Worm (Caenorhabditis elegans): ENCODE measurements around the gene mre-11.

Gene mre-11

DNA sequence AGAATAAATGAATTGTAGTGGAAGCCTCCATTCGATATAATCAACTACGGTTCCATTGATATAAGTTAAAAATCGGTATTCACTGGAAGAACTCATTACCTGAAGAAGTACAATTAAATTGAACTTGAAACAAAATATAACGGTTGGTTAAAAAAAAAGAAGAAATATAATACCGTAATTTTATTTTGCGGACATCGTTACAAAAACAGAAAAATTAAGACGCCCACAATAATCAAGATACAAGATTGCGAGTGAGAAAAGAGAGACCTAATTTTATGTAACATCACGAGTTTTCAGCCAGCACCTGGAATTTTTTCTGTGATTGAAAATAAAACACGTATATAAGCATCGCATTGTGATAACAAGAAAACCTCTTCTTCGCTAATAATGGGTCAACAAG, 26.0 kb upstream of the mre-11 start, which contains the start of gene sre-6:
Gene sre-6, minus strand, starts transcription at position 101 of the 400 bp plus-strand sequence.
- no peak for TF ChIP-seq zip-8 (tag; optimal IDR thresholded peaks at IDR 0.05)
- TF ChIP-seq pha-4 (tag; optimal IDR thresholded peaks at IDR 0.05) = no peak
- TF ChIP-seq ceh-43 (GFP tag; optimal IDR thresholded peaks at IDR 0.05) = no peak
- TF ChIP-seq snpc-4 (tag; optimal IDR thresholded peaks at IDR 0.05) = no peak
- no peak for TF ChIP-seq flh-1 (GFP tag; optimal IDR thresholded peaks at IDR 0.05)
- no peak for TF ChIP-seq ztf-11 (tag; optimal IDR thresholded peaks at IDR 0.05)
- no peak for TF ChIP-seq unc-62 (GFP tag; optimal IDR thresholded peaks at IDR 0.05)
- no peak for TF ChIP-seq elt-3 (tag; optimal IDR thresholded peaks at IDR 0.05)
- TF ChIP-seq hlh-1 (tag; optimal IDR thresholded peaks at IDR 0.05) = no peak
- no peak for TF ChIP-seq mab-5 (tag; optimal IDR thresholded peaks at IDR 0.05)
- TF ChIP-seq nhr-2 (tag; optimal IDR thresholded peaks at IDR 0.05) = no peak
- TF ChIP-seq lin-32 (GFP tag; optimal IDR thresholded peaks at IDR 0.05) = no peak
- no peak for TF ChIP-seq sptf-1 (tag; optimal IDR thresholded peaks at IDR 0.05)
- no peak for TF ChIP-seq nhr-237 (tag; optimal IDR thresholded peaks at IDR 0.05)
- TF ChIP-seq mls-2 (tag; optimal IDR thresholded peaks at IDR 0.05) = no peak
- TF ChIP-seq ham-2 (GFP tag; optimal IDR thresholded peaks at IDR 0.05) = no peak
- no peak for TF ChIP-seq nhr-76 (tag; optimal IDR thresholded peaks at IDR 0.05)
- no peak for TF ChIP-seq lsy-2 (tag; optimal IDR thresholded peaks at IDR 0.05)

DNA sequence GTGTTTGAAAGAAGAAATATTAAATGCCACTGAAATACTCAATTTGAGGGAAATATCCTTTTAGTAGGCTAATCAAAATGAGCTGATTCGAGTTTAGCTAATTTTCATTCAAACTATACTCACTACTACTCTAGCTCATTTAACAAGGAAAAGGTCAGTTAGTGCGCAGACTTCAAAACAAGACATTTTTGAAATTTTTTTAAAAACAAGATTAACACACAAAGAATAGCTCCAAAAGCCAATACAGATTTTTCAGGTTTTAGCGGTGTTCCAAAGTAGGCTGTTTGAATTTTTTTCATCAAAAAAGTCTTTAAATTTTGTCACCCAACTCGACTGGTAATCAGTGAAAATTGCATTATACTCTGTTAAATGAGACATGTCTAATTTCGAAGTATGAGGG, 24.2 kb upstream of the mre-11 start:
- TF ChIP-seq unc-39 (tag; optimal IDR thresholded peaks at IDR 0.05) (no peak), mep-1 (tag; optimal IDR thresholded peaks at IDR 0.05) (no peak), cnd-1 (tag; optimal IDR thresholded peaks at IDR 0.05) (no peak), ces-1 (GFP tag; optimal IDR thresholded peaks at IDR 0.05) (no peak), sem-2 (GFP tag; optimal IDR thresholded peaks at IDR 0.05) (no peak), ceh-83 (GFP tag; optimal IDR thresholded peaks at IDR 0.05) (no peak), M03D4.4 (tag; optimal IDR thresholded peaks at IDR 0.05) (no peak), ham-2 (GFP tag; optimal IDR thresholded peaks at IDR 0.05) (no peak), bed-3 (GFP tag; optimal IDR thresholded peaks at IDR 0.05) (no peak), ztf-11 (tag; optimal IDR thresholded peaks at IDR 0.05) (no peak), sptf-1 (tag; optimal IDR thresholded peaks at IDR 0.05) (no peak), unc-120 (tag; optimal IDR thresholded peaks at IDR 0.05; ENCODE audit: poor library complexity, severe bottlenecking) (no peak), nhr-12 (tag; optimal IDR thresholded peaks at IDR 0.05) (no peak), ceh-39 (tag; optimal IDR thresholded peaks at IDR 0.05) (no peak), pha-4 (tag; optimal IDR thresholded peaks at IDR 0.05) (no peak), blmp-1 (tag; optimal IDR thresholded peaks at IDR 0.05) (no peak), nhr-28 (tag; optimal IDR thresholded peaks at IDR 0.05) (no peak), mab-5 (tag; optimal IDR thresholded peaks at IDR 0.05) (no peak)

DNA sequence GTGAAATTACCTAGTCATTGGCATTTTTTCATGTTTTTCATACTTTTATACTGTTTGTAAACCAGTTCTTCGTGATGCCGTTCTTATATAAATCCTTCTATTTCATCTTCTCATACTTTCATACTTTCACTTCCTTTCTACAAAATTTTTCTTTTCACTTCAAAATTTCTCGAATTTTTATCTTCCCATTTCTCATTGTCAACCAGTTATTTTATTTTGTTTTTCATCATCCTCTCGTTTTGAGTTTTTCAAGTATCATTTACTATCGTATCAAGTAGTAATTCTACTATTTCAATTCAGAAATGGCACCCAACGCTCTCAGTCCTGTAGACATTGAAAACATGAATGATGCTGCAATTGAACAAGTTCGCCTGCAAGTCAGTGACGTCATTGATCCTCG, 22.0 kb upstream of the mre-11 start, which contains the start of gene F28H7.8:
Gene F28H7.8, plus strand, starts transcription at position 301 of the 400 bp plus-strand sequence.
- TF ChIP-seq lsy-2 (tag; optimal IDR thresholded peaks at IDR 0.05) (no peak), pha-4 (tag; optimal IDR thresholded peaks at IDR 0.05) (no peak), nhr-28 (tag; optimal IDR thresholded peaks at IDR 0.05) (no peak), ztf-11 (tag; optimal IDR thresholded peaks at IDR 0.05) (no peak), mab-5 (tag; optimal IDR thresholded peaks at IDR 0.05) (no peak), unc-120 (tag; optimal IDR thresholded peaks at IDR 0.05; ENCODE audit: poor library complexity, severe bottlenecking) (no peak), hlh-1 (tag; optimal IDR thresholded peaks at IDR 0.05) (no peak), nhr-2 (tag; optimal IDR thresholded peaks at IDR 0.05) (no peak), sptf-1 (tag; optimal IDR thresholded peaks at IDR 0.05) (no peak)

DNA sequence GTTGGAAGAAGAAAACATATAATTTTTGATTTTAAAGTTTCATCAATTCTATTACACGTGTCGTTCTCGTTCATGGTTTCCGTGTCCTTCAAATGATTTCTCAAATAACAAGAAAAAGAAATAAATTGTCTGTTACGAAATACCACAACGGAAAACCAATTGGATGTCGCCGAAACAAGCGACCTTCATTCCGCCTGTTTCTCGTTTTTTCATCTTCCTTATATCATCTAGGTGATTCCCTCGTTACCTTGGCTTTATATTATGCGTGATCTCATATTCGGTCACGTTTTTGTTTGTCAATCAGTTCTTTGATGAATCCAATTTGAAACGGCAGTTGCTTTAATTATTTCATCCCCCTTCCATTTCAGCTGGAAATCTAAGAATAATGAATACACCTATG, 20.5 kb upstream of the mre-11 start:
- TF ChIP-seq ztf-11 (tag; optimal IDR thresholded peaks at IDR 0.05) (no peak), ceh-83 (GFP tag; optimal IDR thresholded peaks at IDR 0.05) (no peak), lsy-2 (tag; optimal IDR thresholded peaks at IDR 0.05) (no peak), M03D4.4 (tag; optimal IDR thresholded peaks at IDR 0.05) (no peak), ceh-43 (GFP tag; optimal IDR thresholded peaks at IDR 0.05) (no peak), hlh-1 (tag; optimal IDR thresholded peaks at IDR 0.05) (no peak), snpc-4 (tag; optimal IDR thresholded peaks at IDR 0.05) (no peak), unc-39 (tag; optimal IDR thresholded peaks at IDR 0.05) (no peak), unc-62 (GFP tag; optimal IDR thresholded peaks at IDR 0.05) (no peak), blmp-1 (tag; optimal IDR thresholded peaks at IDR 0.05) (no peak), cnd-1 (tag; optimal IDR thresholded peaks at IDR 0.05) (no peak), mls-2 (tag; optimal IDR thresholded peaks at IDR 0.05) (no peak), ham-2 (GFP tag; optimal IDR thresholded peaks at IDR 0.05) (no peak)

DNA sequence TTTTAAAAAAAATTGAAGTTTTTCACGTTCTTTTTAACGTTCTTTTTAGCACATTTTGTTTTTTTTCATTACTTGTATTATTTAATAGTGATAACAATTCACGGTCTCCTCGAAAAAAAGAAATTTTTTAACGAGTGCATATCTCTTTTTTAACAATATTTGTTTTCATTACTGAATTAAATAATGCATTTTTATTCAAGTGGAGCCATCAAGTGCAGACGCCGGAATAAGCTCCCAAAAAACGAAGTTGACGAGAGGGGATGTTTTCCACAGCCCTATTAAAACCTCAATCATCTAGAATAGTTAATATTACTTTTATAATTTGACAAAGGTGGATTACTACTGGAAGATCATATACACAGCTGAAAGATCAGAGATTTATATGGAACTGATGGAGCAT, 20.0 kb upstream of the mre-11 start, which contains the start of gene irld-6:
Gene irld-6, minus strand, starts transcription at position 101 of the 400 bp plus-strand sequence.
- TF ChIP-seq tbx-8 (GFP tag; optimal IDR thresholded peaks at IDR 0.05) = no peak
- no peak for TF ChIP-seq bed-3 (GFP tag; optimal IDR thresholded peaks at IDR 0.05)
- TF ChIP-seq elt-3 (tag; optimal IDR thresholded peaks at IDR 0.05) = no peak
- no peak for TF ChIP-seq cnd-1 (tag; optimal IDR thresholded peaks at IDR 0.05)
- TF ChIP-seq nhr-237 (tag; optimal IDR thresholded peaks at IDR 0.05) = no peak
- no peak for TF ChIP-seq drap-1 (GFP tag; optimal IDR thresholded peaks at IDR 0.05)
- TF ChIP-seq lin-13 (tag; optimal IDR thresholded peaks at IDR 0.05) = no peak
- TF ChIP-seq flh-1 (GFP tag; optimal IDR thresholded peaks at IDR 0.05) = no peak
- no peak for TF ChIP-seq unc-62 (GFP tag; optimal IDR thresholded peaks at IDR 0.05)
- no peak for TF ChIP-seq hlh-1 (tag; optimal IDR thresholded peaks at IDR 0.05)
- TF ChIP-seq mab-5 (tag; optimal IDR thresholded peaks at IDR 0.05) = no peak
